Worm (Caenorhabditis elegans) whole organism, L1 larva: ENCODE data around the gene F10E9.10.

Experiments used
- C04F5.9 ChIP-seq: sonication (generic microtip); optimal IDR thresholded peaks from 2 replicates; lab custom pipeline; 2016; ENCODE audit warnings: missing genetic modification characterization, missing compliant biosample characterization
- C34B4.2 ChIP-seq: sonication (generic microtip); optimal IDR thresholded peaks from 2 replicates; lab custom pipeline; 2017; ENCODE audit warnings: mild to moderate bottlenecking, missing genetic modification characterization, missing compliant biosample characterization
- aly-2 ChIP-seq: fragments of 150-350 bp; optimal IDR thresholded peaks from 2 replicates; lab custom pipeline; 2014; ENCODE audit warnings: missing biosample characterization, missing genetic modification characterization
- ama-1 ChIP-seq: fragments of 150-350 bp; optimal IDR thresholded peaks from 2 replicates; lab custom pipeline; 2014
- blmp-1 ChIP-seq: fragments of 150-350 bp; optimal IDR thresholded peaks from 2 replicates; lab custom pipeline; 2014; ENCODE audit warnings: missing biosample characterization, missing genetic modification characterization
- ceh-8 ChIP-seq: fragments of 200-800 bp; sonication (Bioruptor generic); optimal IDR thresholded peaks from 2 replicates; lab custom pipeline; 2018; ENCODE audit warnings: mild to moderate bottlenecking, missing genetic modification characterization, moderate library complexity, missing compliant biosample characterization
- ceh-82 ChIP-seq, 3 experiments: fragments of 150-350 bp in 1 of 3; sonication (generic microtip) in 2 of 3; optimal IDR thresholded peaks; 2 replicates each; lab custom pipeline; 2014 to 2017; ENCODE audit warnings: missing biosample characterization in 3 of 3, missing genetic modification characterization in 3 of 3
- ceh-88 ChIP-seq: fragments of 200-800 bp; sonication (Bioruptor generic); IDR thresholded peaks from 2 replicates; pipeline ENCODE4 v1.3.6; 2022; ENCODE audit warnings: missing genetic modification characterization, missing compliant biosample characterization
- dpl-1 ChIP-seq, 3 experiments: fragments of 150-350 bp in 2 of 3; sonication (generic microtip) in 1 of 3; optimal IDR thresholded peaks; 2 replicates each; lab custom pipeline; 2014 to 2017; ENCODE audit warnings: missing biosample characterization in 3 of 3, missing genetic modification characterization in 3 of 3, missing genetic modification reagents in 3 of 3
- dsc-1 ChIP-seq: sonication (generic microtip); optimal IDR thresholded peaks from 2 replicates; lab custom pipeline; 2016; ENCODE audit warnings: mild to moderate bottlenecking, missing genetic modification characterization, missing compliant biosample characterization
- efl-1 ChIP-seq, 4 experiments: fragments of 150-350 bp; optimal IDR thresholded peaks in 3 of 4; peaks in 1 of 4; 1 replicate in 1 of 4; 2 replicates in 3 of 4; lab custom pipeline; 2014; ENCODE audit warnings: missing biosample characterization in 2 of 4, missing genetic modification characterization in 2 of 4, missing genetic modification reagents in 2 of 4
- egl-13 ChIP-seq: sonication (generic microtip); optimal IDR thresholded peaks from 2 replicates; lab custom pipeline; 2016; ENCODE audit warnings: missing genotype, missing genetic modification reagents, missing genetic modification characterization, missing compliant biosample characterization
- fkh-10 ChIP-seq: sonication (generic microtip); optimal IDR thresholded peaks from 2 replicates; lab custom pipeline; 2017; ENCODE audit warnings: missing biosample characterization, missing genetic modification reagents, missing genetic modification characterization
- fkh-4 ChIP-seq: sonication (generic microtip); optimal IDR thresholded peaks from 2 replicates; lab custom pipeline; 2016; ENCODE audit warnings: missing compliant biosample characterization, missing genetic modification characterization, borderline replicate concordance
- fos-1 ChIP-seq: fragments of 150-350 bp; optimal IDR thresholded peaks from 2 replicates; lab custom pipeline; 2014; ENCODE audit warnings: missing biosample characterization, missing genetic modification characterization
- grh-1 ChIP-seq: fragments of 200-800 bp; sonication (Bioruptor generic); IDR thresholded peaks from 2 replicates; pipeline ENCODE4 v1.3.6; 2022; ENCODE audit warnings: missing genetic modification reagents, missing genetic modification characterization, missing compliant biosample characterization
- hpl-2 ChIP-seq: fragments of 150-350 bp; optimal IDR thresholded peaks from 2 replicates; lab custom pipeline; 2014; ENCODE audit warnings: missing biosample characterization, missing genetic modification reagents, missing genetic modification characterization
- irx-1 ChIP-seq: sonication (generic microtip); optimal IDR thresholded peaks from 2 replicates; lab custom pipeline; 2016; ENCODE audit warnings: missing genetic modification characterization, missing compliant biosample characterization
- jun-1 ChIP-seq: fragments of 150-350 bp; optimal IDR thresholded peaks from 2 replicates; lab custom pipeline; 2014; ENCODE audit warnings: missing biosample characterization, missing genetic modification reagents, missing genetic modification characterization
- lin-13 ChIP-seq: fragments of 150-350 bp; optimal IDR thresholded peaks from 2 replicates; lab custom pipeline; 2014; ENCODE audit warnings: missing biosample characterization, missing genetic modification reagents, missing genetic modification characterization
- lin-14 ChIP-seq: fragments of 200-800 bp; sonication (Bioruptor generic); optimal IDR thresholded peaks from 2 replicates; lab custom pipeline; 2018; ENCODE audit warnings: mild to moderate bottlenecking, missing genetic modification characterization, moderate library complexity, missing compliant biosample characterization
- lin-15B ChIP-seq: fragments of 150-350 bp; sonication (generic microtip); optimal IDR thresholded peaks from 3 replicates; lab custom pipeline; 2014; ENCODE audit warnings: missing biosample characterization, missing genetic modification characterization
- lin-35 ChIP-seq, 2 experiments: fragments of 150-350 bp; optimal IDR thresholded peaks; 2 replicates each; lab custom pipeline; 2014; ENCODE audit warnings: missing biosample characterization in 2 of 2, missing genetic modification characterization in 2 of 2, missing genetic modification reagents in 2 of 2
- lsy-2 ChIP-seq, 2 experiments: fragments of 150-350 bp; optimal IDR thresholded peaks; 2 replicates each; lab custom pipeline; 2014; ENCODE audit warnings: missing biosample characterization in 2 of 2, missing genetic modification characterization in 2 of 2
- mdl-1 ChIP-seq, 2 experiments: fragments of 150-350 bp; optimal IDR thresholded peaks; 2 replicates each; lab custom pipeline; 2014 to 2017; ENCODE audit warnings: missing biosample characterization in 2 of 2, missing genetic modification characterization in 2 of 2, inconsistent platforms in 1 of 2
- mef-2 ChIP-seq: fragments of 150-350 bp; optimal IDR thresholded peaks from 2 replicates; lab custom pipeline; 2014; ENCODE audit warnings: missing biosample characterization, missing genetic modification characterization
- mep-1 ChIP-seq: fragments of 150-350 bp; optimal IDR thresholded peaks from 2 replicates; lab custom pipeline; 2014; ENCODE audit warnings: missing biosample characterization, missing genetic modification characterization
- nhr-12 ChIP-seq: sonication (generic microtip); optimal IDR thresholded peaks from 2 replicates; lab custom pipeline; 2017; ENCODE audit warnings: missing biosample characterization, missing genetic modification characterization
- nhr-19 ChIP-seq: fragments of 200-800 bp; sonication (Bioruptor generic); conservative IDR thresholded peaks from 2 replicates; pipeline ENCODE4 v1.3.6; 2022; ENCODE audit warnings: missing genetic modification characterization, missing compliant biosample characterization
- nhr-20 ChIP-seq: sonication (generic microtip); optimal IDR thresholded peaks from 2 replicates; lab custom pipeline; 2016; ENCODE audit warnings: mild to moderate bottlenecking, missing genetic modification characterization, missing compliant biosample characterization
- nhr-47 ChIP-seq: sonication (generic microtip); optimal IDR thresholded peaks from 2 replicates; lab custom pipeline; 2016; ENCODE audit warnings: mild to moderate bottlenecking, missing genetic modification characterization, moderate library complexity, missing compliant biosample characterization
- nhr-71 ChIP-seq: sonication (generic microtip); optimal IDR thresholded peaks from 2 replicates; lab custom pipeline; 2016; ENCODE audit warnings: mild to moderate bottlenecking, missing genetic modification characterization, moderate library complexity, missing compliant biosample characterization
- nhr-76 ChIP-seq: sonication (generic microtip); optimal IDR thresholded peaks from 2 replicates; lab custom pipeline; 2017; ENCODE audit warnings: missing biosample characterization, missing genetic modification characterization
- nhr-84 ChIP-seq: sonication (generic microtip); optimal IDR thresholded peaks from 2 replicates; lab custom pipeline; 2017; ENCODE audit warnings: missing biosample characterization, missing genetic modification characterization
- nhr-85 ChIP-seq: sonication (generic microtip); peaks from one replicate; lab custom pipeline; 2016; ENCODE audit warnings: missing genetic modification characterization, inconsistent platforms, missing compliant biosample characterization
- pqm-1 ChIP-seq: sonication (generic microtip); optimal IDR thresholded peaks from 3 replicates; lab custom pipeline; 2017; ENCODE audit warnings: missing biosample characterization, missing genetic modification characterization
- skn-1 ChIP-seq: fragments of 150-350 bp; optimal IDR thresholded peaks from 2 replicates; lab custom pipeline; 2014; ENCODE audit warnings: missing biosample characterization, missing genetic modification characterization
- snu-23 ChIP-seq: sonication (generic microtip); optimal IDR thresholded peaks from 2 replicates; lab custom pipeline; 2016; ENCODE audit warnings: missing genetic modification characterization, missing compliant biosample characterization
- sox-4 ChIP-seq: sonication (generic microtip); optimal IDR thresholded peaks from 2 replicates; lab custom pipeline; 2016; ENCODE audit warnings: missing genetic modification characterization, missing compliant biosample characterization
- sptf-1 ChIP-seq: fragments of 150-350 bp; optimal IDR thresholded peaks from 2 replicates; lab custom pipeline; 2014; ENCODE audit warnings: missing biosample characterization, missing genetic modification characterization
- sup-37 ChIP-seq: fragments of 200-800 bp; sonication (Bioruptor generic); optimal IDR thresholded peaks from 2 replicates; lab custom pipeline; 2018; ENCODE audit warnings: mild to moderate bottlenecking, missing genetic modification characterization, missing compliant biosample characterization
- swsn-7 ChIP-seq: sonication (generic microtip); optimal IDR thresholded peaks from 2 replicates; lab custom pipeline; 2016; ENCODE audit warnings: missing genetic modification characterization, missing compliant biosample characterization
- tbx-2 ChIP-seq: sonication (generic microtip); optimal IDR thresholded peaks from 2 replicates; lab custom pipeline; 2016; ENCODE audit warnings: missing genetic modification characterization, missing compliant biosample characterization
- tlp-1 ChIP-seq: fragments of 150-350 bp; optimal IDR thresholded peaks from 2 replicates; lab custom pipeline; 2014; ENCODE audit warnings: missing biosample characterization, missing genetic modification characterization
- unc-30 ChIP-seq: sonication (generic microtip); optimal IDR thresholded peaks from 2 replicates; lab custom pipeline; 2017; ENCODE audit warnings: missing biosample characterization, missing genetic modification characterization
- unc-86 ChIP-seq: sonication (generic microtip); optimal IDR thresholded peaks from 2 replicates; lab custom pipeline; 2016; ENCODE audit warnings: missing genetic modification characterization, missing compliant biosample characterization
- unc-98 ChIP-seq: fragments of 200-800 bp; sonication (Bioruptor generic); IDR thresholded peaks from 2 replicates; pipeline ENCODE4 v1.3.6; 2022; ENCODE audit warnings: missing genetic modification characterization, missing compliant biosample characterization
- vab-15 ChIP-seq: sonication (generic microtip); optimal IDR thresholded peaks from 2 replicates; lab custom pipeline; 2017; ENCODE audit warnings: missing genotype, mild to moderate bottlenecking, missing genetic modification characterization, missing compliant biosample characterization
- xbp-1 ChIP-seq: sonication (generic microtip); optimal IDR thresholded peaks from 2 replicates; lab custom pipeline; 2016; ENCODE audit warnings: missing genetic modification characterization, missing compliant biosample characterization
- zag-1 ChIP-seq: fragments of 150-350 bp; optimal IDR thresholded peaks from 2 replicates; lab custom pipeline; 2014; ENCODE audit warnings: missing biosample characterization, missing genetic modification characterization
- zip-4 ChIP-seq: fragments of 200-800 bp; sonication (Bioruptor generic); optimal IDR thresholded peaks from 2 replicates; lab custom pipeline; 2018; ENCODE audit warnings: mild to moderate bottlenecking, missing genetic modification characterization, moderate library complexity, missing compliant biosample characterization
- ztf-11 ChIP-seq, 2 experiments: sonication (generic microtip); optimal IDR thresholded peaks; 2 replicates each; lab custom pipeline; 2016 to 2017; ENCODE audit warnings: missing genetic modification characterization in 2 of 2, missing biosample characterization in 1 of 2, missing compliant biosample characterization in 1 of 2

F10E9.10 gene

ce11 chrIII:8289181-8289580 lies 30.9 kb downstream of the F10E9.10 start:
- no peak for TF ChIP-seq ama-1 (lab: Kevin White, UChicago)
- TF ChIP-seq tlp-1 = no peak
- TF ChIP-seq sup-37 (GFP tag; lab: Kevin White, UChicago) = no peak
- no peak for TF ChIP-seq unc-86 (tag; lab: Kevin White, UChicago)
- TF ChIP-seq blmp-1 (tag; lab: Kevin White, UChicago) = peak; percentile 36
- peak; percentile 29 for TF ChIP-seq dsc-1
- TF ChIP-seq xbp-1 = no peak

DNA sequence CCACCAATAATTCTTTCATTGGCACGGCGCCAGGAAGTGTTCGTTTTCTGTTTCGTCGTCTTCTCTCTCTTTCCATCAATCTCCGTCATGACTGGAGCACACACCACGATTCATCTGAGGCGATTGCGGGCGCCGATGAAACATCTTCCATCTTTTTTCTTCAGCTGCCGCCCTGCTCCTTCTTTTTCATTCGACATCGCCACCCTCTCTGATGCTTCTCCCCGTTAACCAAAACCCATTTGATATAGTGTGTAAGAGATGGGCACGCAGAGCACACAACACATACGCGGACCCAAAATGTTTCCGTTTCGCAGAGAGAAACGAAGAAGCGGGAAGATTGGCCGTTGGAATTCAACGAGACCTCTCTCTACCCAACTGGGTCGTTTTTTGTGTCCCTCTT lies 32.6 kb downstream of the F10E9.10 start:
- TF ChIP-seq hpl-2 (GFP tag; lab: Kevin White, UChicago) = no peak
- TF ChIP-seq sox-4 (tag; lab: Kevin White, UChicago) = no peak
- no peak for TF ChIP-seq tlp-1
- TF ChIP-seq dsc-1 = peak; percentile 55
- no peak for TF ChIP-seq ceh-88
- TF ChIP-seq nhr-20 (tag; lab: Kevin White, UChicago) = no peak
- peak; percentile 40 for TF ChIP-seq mep-1 (tag; lab: Kevin White, UChicago)
- no peak for TF ChIP-seq zag-1 (tag; lab: Kevin White, UChicago)
- peak; percentile 29 for TF ChIP-seq snu-23 (GFP tag; lab: Kevin White, UChicago)
- TF ChIP-seq lin-14 = peak; percentile 92
- TF ChIP-seq swsn-7 = peak; percentile 26
- TF ChIP-seq lin-35 (GFP tag; optimal IDR thresholded peaks at IDR 0.05; lab: Kevin White, UChicago) = no peak
- TF ChIP-seq unc-98 (GFP tag; lab: Robert Waterston, UW) = no peak
- TF ChIP-seq lsy-2 (tag; optimal IDR thresholded peaks at IDR 0.05; lab: Kevin White, UChicago) = peak in 1 of 2 experiments; percentile 37
- TF ChIP-seq ceh-82 (tag; optimal IDR thresholded peaks at IDR 0.05; lab: Kevin White, UChicago) = peak in 1 of 3 experiments; percentile 21
- peak in 1 of 3 experiments; percentile 6 for TF ChIP-seq dpl-1 (GFP tag; optimal IDR thresholded peaks at IDR 0.05; lab: Kevin White, UChicago)
- no peak for TF ChIP-seq egl-13
- TF ChIP-seq skn-1 (tag; lab: Kevin White, UChicago) = no peak
- TF ChIP-seq grh-1 (GFP tag; lab: Robert Waterston, UW) = no peak
- TF ChIP-seq irx-1 (tag; lab: Kevin White, UChicago) = no peak
- no peak for TF ChIP-seq nhr-47
- TF ChIP-seq lin-15B (tag; lab: Kevin White, UChicago) = no peak
- TF ChIP-seq ztf-11 (tag; optimal IDR thresholded peaks at IDR 0.05; lab: Kevin White, UChicago) = peak in 1 of 2 experiments; percentile 35
- no peak for TF ChIP-seq ama-1 (lab: Kevin White, UChicago)
- no peak for TF ChIP-seq tbx-2 (tag; lab: Kevin White, UChicago)
- TF ChIP-seq fos-1 (tag; lab: Kevin White, UChicago) = no peak
- TF ChIP-seq zip-4 (GFP tag; lab: Kevin White, UChicago) = no peak
- TF ChIP-seq jun-1 (tag; lab: Kevin White, UChicago) = no peak
- peak in 1 of 2 experiments; percentile 5 for TF ChIP-seq efl-1 (optimal IDR thresholded peaks at IDR 0.05; lab: Kevin White, UChicago)
- peak in 1 of 2 experiments; percentile 21 for TF ChIP-seq efl-1 (GFP tag; optimal IDR thresholded peaks at IDR 0.05 in 1 of 2; lab: Kevin White, UChicago)
- no peak for TF ChIP-seq blmp-1 (tag; lab: Kevin White, UChicago)
- TF ChIP-seq fkh-10 (GFP tag; lab: Kevin White, UChicago) = peak; percentile 0
- no peak for TF ChIP-seq lin-13 (GFP tag; lab: Kevin White, UChicago)
- TF ChIP-seq mdl-1 (tag; optimal IDR thresholded peaks at IDR 0.05; lab: Kevin White, UChicago) = no peak
- TF ChIP-seq C04F5.9 (tag; lab: Kevin White, UChicago) = no peak
- TF ChIP-seq ceh-8 (GFP tag; lab: Kevin White, UChicago) = no peak
- no peak for TF ChIP-seq C34B4.2 (tag; lab: Kevin White, UChicago)
- no peak for TF ChIP-seq mef-2 (tag; lab: Kevin White, UChicago)
- TF ChIP-seq nhr-71 (tag; lab: Kevin White, UChicago) = peak; percentile 60
- TF ChIP-seq nhr-12 (tag; lab: Kevin White, UChicago) = no peak
- TF ChIP-seq nhr-76 (tag; lab: Kevin White, UChicago) = no peak
- TF ChIP-seq fkh-4 (tag; lab: Kevin White, UChicago) = no peak
- TF ChIP-seq pqm-1 (tag; lab: Kevin White, UChicago) = no peak
- no peak for TF ChIP-seq vab-15 (tag; lab: Kevin White, UChicago)
- peak; percentile 20; the same call in 1 of the 2 replicates for TF ChIP-seq nhr-19
- TF ChIP-seq sptf-1 (tag; lab: Kevin White, UChicago) = no peak
- TF ChIP-seq unc-30 = no peak
- no peak for TF ChIP-seq aly-2 (tag; lab: Kevin White, UChicago)
- TF ChIP-seq nhr-85 (tag; lab: Kevin White, UChicago) = no peak
- no peak for TF ChIP-seq nhr-84 (tag; lab: Kevin White, UChicago)
